Worm (Caenorhabditis elegans) whole organism, young adult: ENCODE measurements around the gene clr-1.

Source experiments
- C17E4.6 ChIP-seq: fragments of 200-800 bp; sonication (Bioruptor generic); IDR thresholded peaks from 2 replicates; pipeline ENCODE4 v1.3.6; 2022; ENCODE audit warnings: missing genetic modification reagents, missing genetic modification characterization, missing compliant biosample characterization
- D2030.7 ChIP-seq: fragments of 200-800 bp; sonication (Bioruptor generic); IDR thresholded peaks from 2 replicates; pipeline ENCODE4 v1.3.6; 2022; ENCODE audit warnings: missing genetic modification reagents, missing genetic modification characterization, missing compliant biosample characterization
- F23B12.7 ChIP-seq: sonication (generic microtip); optimal IDR thresholded peaks from 2 replicates; lab custom pipeline; 2017; ENCODE audit warnings: missing genetic modification characterization, mild to moderate bottlenecking, missing compliant biosample characterization, antibody characterized with exemption, moderate library complexity; ENCODE audit not compliant: insufficient read depth
- F39B2.1 ChIP-seq: fragments of 200-800 bp; sonication (Bioruptor generic); IDR thresholded peaks from 2 replicates; pipeline ENCODE4 v1.3.6; 2022; ENCODE audit warnings: missing genetic modification reagents, missing genetic modification characterization, missing compliant biosample characterization
- F55B11.4 ChIP-seq: sonication (generic microtip); optimal IDR thresholded peaks from 2 replicates; lab custom pipeline; 2016; ENCODE audit warnings: missing compliant biosample characterization, missing genetic modification characterization, borderline replicate concordance; ENCODE audit not compliant: insufficient read depth
- atf-7 ChIP-seq: sonication (generic microtip); optimal IDR thresholded peaks from 2 replicates; lab custom pipeline; 2017; ENCODE audit warnings: mild to moderate bottlenecking, missing genetic modification characterization, missing compliant biosample characterization
- bed-1 ChIP-seq: fragments of 200-800 bp; sonication (Bioruptor generic); IDR thresholded peaks from 2 replicates; pipeline ENCODE4 v1.3.6; 2022; ENCODE audit warnings: missing genetic modification reagents, missing genetic modification characterization, missing compliant biosample characterization
- ccch-3 ChIP-seq: fragments of 200-800 bp; sonication (Bioruptor generic); optimal IDR thresholded peaks from 2 replicates; lab custom pipeline; 2018; ENCODE audit warnings: mild to moderate bottlenecking, missing genetic modification characterization, missing compliant biosample characterization
- ceh-79 ChIP-seq: sonication (generic microtip); optimal IDR thresholded peaks from 2 replicates; lab custom pipeline; 2017; ENCODE audit warnings: mild to moderate bottlenecking, missing genetic modification characterization, missing compliant biosample characterization
- chd-7 ChIP-seq: sonication (generic microtip); optimal IDR thresholded peaks from 2 replicates; lab custom pipeline; 2016; ENCODE audit warnings: mild to moderate bottlenecking, missing genetic modification characterization, moderate library complexity, missing compliant biosample characterization
- dpl-1 ChIP-seq: fragments of 150-350 bp; optimal IDR thresholded peaks from 2 replicates; lab custom pipeline; 2014; ENCODE audit warnings: missing biosample characterization, missing genetic modification reagents, missing genetic modification characterization
- efl-1 ChIP-seq: fragments of 150-350 bp; optimal IDR thresholded peaks from 2 replicates; lab custom pipeline; 2014; ENCODE audit warnings: missing biosample characterization, missing genetic modification reagents, missing genetic modification characterization
- egrh-3 ChIP-seq: fragments of 200-800 bp; sonication (Bioruptor generic); IDR thresholded peaks from 2 replicates; pipeline ENCODE4 v1.3.6; 2022; ENCODE audit warnings: missing genetic modification reagents, missing genetic modification characterization, missing compliant biosample characterization
- ekl-4 ChIP-seq: fragments of 200-800 bp; sonication (Bioruptor generic); IDR thresholded peaks from 2 replicates; pipeline ENCODE4 v1.3.6; 2022; ENCODE audit warnings: missing genetic modification reagents, missing genetic modification characterization, missing compliant biosample characterization
- ets-4 ChIP-seq: fragments of 200-800 bp; sonication (Bioruptor generic); optimal IDR thresholded peaks from 2 replicates; lab custom pipeline; 2018; ENCODE audit warnings: mild to moderate bottlenecking, missing genetic modification characterization, missing compliant biosample characterization
- lag-1 ChIP-seq: fragments of 200-800 bp; sonication (Bioruptor generic); IDR thresholded peaks from 2 replicates; pipeline ENCODE4 v1.3.6; 2022; ENCODE audit warnings: missing genetic modification reagents, missing genetic modification characterization, missing compliant biosample characterization
- let-526 ChIP-seq: fragments of 200-800 bp; sonication (Bioruptor generic); IDR thresholded peaks from 2 replicates; pipeline ENCODE4 v1.3.6; 2022; ENCODE audit warnings: missing genetic modification reagents, missing genetic modification characterization, missing compliant biosample characterization
- lin-35 ChIP-seq, 3 experiments: fragments of 150-350 bp in 2 of 3; sonication (generic microtip) in 1 of 3; optimal IDR thresholded peaks; 2 replicates each; lab custom pipeline; 2014 to 2018; ENCODE audit warnings: missing biosample characterization in 3 of 3, missing genetic modification characterization in 3 of 3, missing genetic modification reagents in 3 of 3
- lin-40 ChIP-seq: sonication (generic microtip); optimal IDR thresholded peaks from 2 replicates; lab custom pipeline; 2016; ENCODE audit warnings: missing genetic modification characterization, mild to moderate bottlenecking, missing compliant biosample characterization, missing genotype, missing genetic modification reagents
- madf-10 ChIP-seq: sonication (generic microtip); optimal IDR thresholded peaks from 2 replicates; lab custom pipeline; 2016; ENCODE audit warnings: mild to moderate bottlenecking, missing genetic modification characterization, missing compliant biosample characterization
- madf-3 ChIP-seq: fragments of 200-800 bp; sonication (Bioruptor generic); IDR thresholded peaks from 2 replicates; pipeline ENCODE4 v1.3.6; 2022; ENCODE audit warnings: missing genetic modification reagents, missing genetic modification characterization, missing compliant biosample characterization
- madf-6 ChIP-seq: fragments of 200-800 bp; sonication (Bioruptor generic); IDR thresholded peaks from 2 replicates; pipeline ENCODE4 v1.3.6; 2022; ENCODE audit warnings: missing genetic modification reagents, missing genetic modification characterization, missing compliant biosample characterization
- madf-8 ChIP-seq: fragments of 200-800 bp; sonication (Bioruptor generic); conservative IDR thresholded peaks from 2 replicates; pipeline ENCODE4 v1.3.6; 2022; ENCODE audit warnings: missing genetic modification reagents, missing genetic modification characterization, missing compliant biosample characterization
- mcd-1 ChIP-seq: fragments of 200-800 bp; sonication (Bioruptor generic); IDR thresholded peaks from 2 replicates; pipeline ENCODE4 v1.3.6; 2022; ENCODE audit warnings: missing genetic modification reagents, missing genetic modification characterization, missing compliant biosample characterization
- mxl-1 ChIP-seq: sonication (generic microtip); optimal IDR thresholded peaks from 2 replicates; lab custom pipeline; 2016; ENCODE audit warnings: missing genetic modification characterization, missing compliant biosample characterization
- nfya-2 ChIP-seq: fragments of 200-800 bp; sonication (Bioruptor generic); IDR thresholded peaks from 2 replicates; pipeline ENCODE4 v1.3.6; 2022; ENCODE audit warnings: missing genetic modification reagents, missing genetic modification characterization, missing compliant biosample characterization
- nfyb-1 ChIP-seq: fragments of 200-800 bp; sonication (Bioruptor generic); IDR thresholded peaks from 2 replicates; pipeline ENCODE4 v1.3.6; 2022; ENCODE audit warnings: missing genetic modification reagents, missing genetic modification characterization, missing compliant biosample characterization
- nhr-120 ChIP-seq: fragments of 200-800 bp; sonication (Bioruptor generic); IDR thresholded peaks from 2 replicates; pipeline ENCODE4 v1.3.6; 2022; ENCODE audit warnings: missing genetic modification characterization, missing compliant biosample characterization
- nhr-80 ChIP-seq: sonication (generic microtip); optimal IDR thresholded peaks from 2 replicates; lab custom pipeline; 2016; ENCODE audit warnings: missing genetic modification characterization, missing compliant biosample characterization
- repo-1 ChIP-seq: sonication (generic microtip); optimal IDR thresholded peaks from 2 replicates; lab custom pipeline; 2017; ENCODE audit warnings: mild to moderate bottlenecking, missing genetic modification characterization, missing compliant biosample characterization
- rpc-1 ChIP-seq, 2 experiments: fragments of 150-350 bp in 1 of 2; sonication (generic microtip) in 1 of 2; optimal IDR thresholded peaks; 2 replicates each; lab custom pipeline; 2014 to 2018; ENCODE audit warnings: missing biosample characterization in 1 of 2, missing genetic modification characterization in 1 of 2, missing genetic modification reagents in 1 of 2, missing genotype in 1 of 2
- snpc-1.1 ChIP-seq: sonication (generic microtip); optimal IDR thresholded peaks from 2 replicates; lab custom pipeline; 2017; ENCODE audit warnings: missing genetic modification characterization, mild to moderate bottlenecking, missing compliant biosample characterization, antibody characterized with exemption, moderate library complexity, missing genotype, missing genetic modification reagents; ENCODE audit not compliant: insufficient read depth
- snpc-1.3 ChIP-seq: sonication (generic microtip); optimal IDR thresholded peaks from 2 replicates; lab custom pipeline; 2017; ENCODE audit warnings: missing genetic modification characterization, mild to moderate bottlenecking, missing compliant biosample characterization, antibody characterized with exemption, moderate library complexity, missing genotype, missing genetic modification reagents; ENCODE audit not compliant: insufficient read depth
- sptf-2 ChIP-seq: fragments of 200-800 bp; sonication (Bioruptor generic); optimal IDR thresholded peaks from 2 replicates; lab custom pipeline; 2018; ENCODE audit warnings: mild to moderate bottlenecking, missing genetic modification characterization, missing compliant biosample characterization
- tbp1 ChIP-seq: fragments of 200-800 bp; sonication (Bioruptor generic); optimal IDR thresholded peaks from 2 replicates; lab custom pipeline; 2018; ENCODE audit warnings: mild to moderate bottlenecking, missing genetic modification characterization, missing compliant biosample characterization
- tlf-1 ChIP-seq: fragments of 200-800 bp; sonication (Bioruptor generic); optimal IDR thresholded peaks from 2 replicates; lab custom pipeline; 2018; ENCODE audit warnings: mild to moderate bottlenecking, missing genetic modification characterization, missing compliant biosample characterization
- unc-130 ChIP-seq: sonication (generic microtip); optimal IDR thresholded peaks from 2 replicates; lab custom pipeline; 2016; ENCODE audit warnings: missing genetic modification reagents, missing genetic modification characterization, missing compliant biosample characterization
- ztf-25 ChIP-seq: fragments of 200-800 bp; sonication (Bioruptor generic); IDR thresholded peaks from 2 replicates; pipeline ENCODE4 v1.3.6; 2022; ENCODE audit warnings: missing genetic modification reagents, missing genetic modification characterization, missing compliant biosample characterization
- ztf-3 ChIP-seq: fragments of 200-800 bp; sonication (Bioruptor generic); optimal IDR thresholded peaks from 2 replicates; lab custom pipeline; 2018; ENCODE audit warnings: mild to moderate bottlenecking, missing genetic modification characterization, missing compliant biosample characterization

clr-1 gene

ce11 chrII:5449620-5450019, 16.5 kb upstream of the clr-1 start:
- no peak for TF ChIP-seq C17E4.6 (GFP tag; lab: Robert Waterston, UW)
- no peak for TF ChIP-seq egrh-3
- no peak for TF ChIP-seq nhr-120 (GFP tag; lab: Robert Waterston, UW)
- no peak for TF ChIP-seq ccch-3 (GFP tag; lab: Kevin White, UChicago)
- no peak for TF ChIP-seq snpc-1.3 (tag; lab: Kevin White, UChicago)
- TF ChIP-seq F23B12.7 (tag; lab: Kevin White, UChicago), result no peak
- no peak for TF ChIP-seq F39B2.1
- no peak for TF ChIP-seq madf-3
- TF ChIP-seq tbp1, result no peak

- TF ChIP-seq nhr-80 (no peak), efl-1 (GFP tag; lab: Kevin White, UChicago) (no peak), atf-7 (tag; lab: Kevin White, UChicago) (no peak), ceh-79 (tag; lab: Kevin White, UChicago) (no peak), chd-7 (tag; lab: Kevin White, UChicago) (no peak), madf-6 (no peak), ztf-3 (GFP tag; lab: Kevin White, UChicago) (no peak), F55B11.4 (tag; lab: Kevin White, UChicago) (no peak), madf-10 (no peak), madf-8 (GFP tag; lab: Robert Waterston, UW) (no peak), F23B12.7 (tag; lab: Kevin White, UChicago) (no peak), mcd-1 (no peak), lin-40 (tag; lab: Kevin White, UChicago) (no peak), repo-1 (tag; lab: Kevin White, UChicago) (no peak), ets-4 (no peak)
Measured at ce11 chrII:5451278-5451677, 14.9 kb upstream of the clr-1 start.

ce11 chrII:5453547-5453946, 12.6 kb upstream of the clr-1 start, which contains the start of gene dhs-5:
Gene dhs-5, plus strand, starts transcription at chrII:5453847.
- TF ChIP-seq rpc-1 (optimal IDR thresholded peaks at IDR 0.05; lab: Kevin White, UChicago) (no peak), rpc-1 (tag; optimal IDR thresholded peaks at IDR 0.05; lab: Kevin White, UChicago) (no peak), D2030.7 (GFP tag; lab: Robert Waterston, UW) (no peak), ztf-3 (GFP tag; lab: Kevin White, UChicago) (no peak), lin-35 (GFP tag; optimal IDR thresholded peaks at IDR 0.05; lab: Kevin White, UChicago) (no peak), dpl-1 (GFP tag; lab: Kevin White, UChicago) (no peak), tlf-1 (GFP tag; lab: Kevin White, UChicago) (no peak), nfyb-1 (no peak), lag-1 (no peak), bed-1 (GFP tag; lab: Robert Waterston, UW) (no peak), sptf-2 (no peak), madf-10 (no peak), snpc-1.1 (no peak), nfya-2 (no peak), let-526 (no peak), ztf-25 (GFP tag; lab: Robert Waterston, UW) (no peak), unc-130 (GFP tag; lab: Kevin White, UChicago) (no peak), ets-4 (no peak), ekl-4 (no peak), mxl-1 (no peak)
